Worm (Caenorhabditis elegans) whole organism, mixed stage, embryonic: ENCODE data around the gene Y53C12A.7.

ENCODE experiments used
- elt-1 ChIP-seq: sonication (generic microtip); optimal IDR thresholded peaks from 2 replicates; lab custom pipeline; 2017; ENCODE audit warnings: missing genetic modification characterization, mild to moderate bottlenecking, missing compliant biosample characterization, antibody characterized with exemption, moderate library complexity, borderline replicate concordance; ENCODE audit not compliant: insufficient read depth
- elt-3 ChIP-seq: fragments of 150-350 bp; optimal IDR thresholded peaks from 2 replicates; lab custom pipeline; 2014; ENCODE audit warnings: missing biosample characterization, missing genetic modification characterization
- flh-1 ChIP-seq: fragments of 200-800 bp; sonication (Bioruptor generic); optimal IDR thresholded peaks from 2 replicates; lab custom pipeline; 2018; ENCODE audit warnings: mild to moderate bottlenecking, missing genetic modification characterization, moderate library complexity, missing compliant biosample characterization
- hlh-1 ChIP-seq: fragments of 150-350 bp; optimal IDR thresholded peaks from 2 replicates; lab custom pipeline; 2014; ENCODE audit warnings: missing biosample characterization, missing genetic modification reagents, missing genetic modification characterization
- lsy-2 ChIP-seq: fragments of 150-350 bp; optimal IDR thresholded peaks from 2 replicates; lab custom pipeline; 2014; ENCODE audit warnings: missing biosample characterization, missing genetic modification characterization
- mab-5 ChIP-seq: fragments of 150-350 bp; optimal IDR thresholded peaks from 2 replicates; lab custom pipeline; 2014; ENCODE audit warnings: missing biosample characterization, missing genetic modification characterization
- mls-2 ChIP-seq: sonication (generic microtip); optimal IDR thresholded peaks from 2 replicates; lab custom pipeline; 2016; ENCODE audit warnings: mild to moderate bottlenecking, missing genetic modification characterization, moderate library complexity, missing compliant biosample characterization
- nhr-12 ChIP-seq: fragments of 150-350 bp; optimal IDR thresholded peaks from 2 replicates; lab custom pipeline; 2014; ENCODE audit warnings: missing biosample characterization, missing genetic modification characterization
- nhr-28 ChIP-seq: fragments of 150-350 bp; optimal IDR thresholded peaks from 2 replicates; lab custom pipeline; 2014; ENCODE audit warnings: missing biosample characterization, missing genetic modification characterization
- snpc-4 ChIP-seq: fragments of 150-350 bp; optimal IDR thresholded peaks from 2 replicates; lab custom pipeline; 2014; ENCODE audit warnings: missing biosample characterization, missing genetic modification characterization
- unc-39 ChIP-seq: fragments of 150-350 bp; optimal IDR thresholded peaks from 2 replicates; lab custom pipeline; 2014; ENCODE audit warnings: missing biosample characterization, missing genetic modification characterization

ce11 chrII:9652919-9653318, 47.4 kb upstream of the Y53C12A.7 start, which contains the start of gene ZK1307.3:
- no peak for TF ChIP-seq snpc-4 (tag; lab: Kevin White, UChicago)
- no peak for TF ChIP-seq elt-1 (tag; lab: Kevin White, UChicago)
- no peak for TF ChIP-seq unc-39
- TF ChIP-seq elt-3: no peak
- no peak for TF ChIP-seq nhr-12 (tag; lab: Kevin White, UChicago)
- TF ChIP-seq hlh-1 (tag; lab: Kevin White, UChicago): no peak
- TF ChIP-seq mls-2: no peak
- no peak for TF ChIP-seq nhr-28 (tag; lab: Kevin White, UChicago)
- TF ChIP-seq mab-5 (tag; lab: Kevin White, UChicago): no peak
- TF ChIP-seq flh-1: no peak
- TF ChIP-seq lsy-2 (tag; lab: Kevin White, UChicago): no peak
